Worm (Caenorhabditis elegans) whole organism, L3 larva: ENCODE measurements around the gene R05G6.9.

Source experiments
- R02D3.7 ChIP-seq: fragments of 150-350 bp; optimal IDR thresholded peaks from 2 replicates; lab custom pipeline; 2014; ENCODE audit warnings: missing biosample characterization, missing genetic modification characterization
- ZK546.5 ChIP-seq: sonication (generic microtip); optimal IDR thresholded peaks from 2 replicates; lab custom pipeline; 2017; ENCODE audit warnings: missing biosample characterization, missing genetic modification characterization
- aly-2 ChIP-seq: fragments of 150-350 bp; optimal IDR thresholded peaks from 2 replicates; lab custom pipeline; 2014; ENCODE audit warnings: missing biosample characterization, missing genetic modification characterization
- ama-1 ChIP-seq: fragments of 150-350 bp; optimal IDR thresholded peaks from 2 replicates; lab custom pipeline; 2018
- ceh-82 ChIP-seq: fragments of 150-350 bp; optimal IDR thresholded peaks from 2 replicates; lab custom pipeline; 2014; ENCODE audit warnings: missing biosample characterization, missing genetic modification characterization
- ceh-9 ChIP-seq: sonication (generic microtip); optimal IDR thresholded peaks from 2 replicates; lab custom pipeline; 2018; ENCODE audit warnings: missing biosample characterization, missing genetic modification characterization
- daf-12 ChIP-seq: fragments of 150-350 bp; optimal IDR thresholded peaks from 2 replicates; lab custom pipeline; 2014; ENCODE audit warnings: missing biosample characterization, missing genetic modification reagents, missing genetic modification characterization
- egl-27 ChIP-seq: sonication (generic microtip); optimal IDR thresholded peaks from 4 replicates; lab custom pipeline; 2017; ENCODE audit warnings: missing biosample characterization, missing genetic modification reagents, missing genetic modification characterization
- egl-5 ChIP-seq: fragments of 150-350 bp; optimal IDR thresholded peaks from 2 replicates; lab custom pipeline; 2017; ENCODE audit warnings: missing biosample characterization, missing genetic modification reagents, missing genetic modification characterization, inconsistent platforms
- elt-1 ChIP-seq: fragments of 150-350 bp; optimal IDR thresholded peaks from 2 replicates; lab custom pipeline; 2014; ENCODE audit warnings: missing biosample characterization, missing genetic modification characterization
- elt-2 ChIP-seq: sonication (generic microtip); optimal IDR thresholded peaks from 2 replicates; lab custom pipeline; 2016; ENCODE audit warnings: missing genetic modification reagents, mild to moderate bottlenecking, missing genetic modification characterization, missing compliant biosample characterization
- elt-3 ChIP-seq, 3 experiments: fragments of 150-350 bp in 1 of 3; sonication (generic microtip) in 2 of 3; optimal IDR thresholded peaks; 2 replicates in 2 of 3; 4 replicates in 1 of 3; lab custom pipeline; 2014 to 2017; ENCODE audit warnings: missing biosample characterization in 3 of 3, missing genetic modification characterization in 3 of 3
- eor-1 ChIP-seq, 2 experiments: fragments of 150-350 bp; optimal IDR thresholded peaks; 2 replicates each; lab custom pipeline; 2014 to 2018; ENCODE audit warnings: missing biosample characterization in 2 of 2, missing genetic modification characterization in 2 of 2
- fkh-2 ChIP-seq: fragments of 150-350 bp; optimal IDR thresholded peaks from 2 replicates; lab custom pipeline; 2014; ENCODE audit warnings: missing biosample characterization, missing genetic modification reagents, missing genetic modification characterization
- fos-1 ChIP-seq: fragments of 150-350 bp; optimal IDR thresholded peaks from 2 replicates; lab custom pipeline; 2014; ENCODE audit warnings: missing biosample characterization, missing genetic modification characterization
- hmg-11 ChIP-seq: sonication (generic microtip); optimal IDR thresholded peaks from 2 replicates; lab custom pipeline; 2016; ENCODE audit warnings: missing genetic modification characterization, missing compliant biosample characterization
- lin-15B ChIP-seq: fragments of 150-350 bp; optimal IDR thresholded peaks from 2 replicates; lab custom pipeline; 2014; ENCODE audit warnings: missing biosample characterization, missing genetic modification characterization
- lin-39 ChIP-seq: fragments of 150-350 bp; optimal IDR thresholded peaks from 2 replicates; lab custom pipeline; 2018; ENCODE audit warnings: missing biosample characterization, missing genetic modification reagents, missing genetic modification characterization
- lsy-12 ChIP-seq: sonication (generic microtip); optimal IDR thresholded peaks from 2 replicates; lab custom pipeline; 2016; ENCODE audit warnings: mild to moderate bottlenecking, missing genetic modification characterization, missing compliant biosample characterization
- mdl-1 ChIP-seq: fragments of 150-350 bp; optimal IDR thresholded peaks from 2 replicates; lab custom pipeline; 2014; ENCODE audit warnings: missing biosample characterization, missing genetic modification characterization
- mml-1 ChIP-seq: fragments of 150-350 bp; sonication (generic microtip); optimal IDR thresholded peaks from 3 replicates; lab custom pipeline; 2014; ENCODE audit warnings: missing biosample characterization, missing genetic modification characterization
- nfya-1 ChIP-seq: sonication (generic microtip); optimal IDR thresholded peaks from 2 replicates; lab custom pipeline; 2017; ENCODE audit warnings: missing genetic modification characterization, mild to moderate bottlenecking, missing compliant biosample characterization, antibody characterized with exemption, moderate library complexity; ENCODE audit not compliant: insufficient read depth
- nhr-11 ChIP-seq: fragments of 150-350 bp; optimal IDR thresholded peaks from 2 replicates; lab custom pipeline; 2014; ENCODE audit warnings: missing biosample characterization, missing genetic modification characterization
- nhr-23 ChIP-seq: fragments of 150-350 bp; optimal IDR thresholded peaks from 2 replicates; lab custom pipeline; 2014; ENCODE audit warnings: missing biosample characterization, missing genetic modification reagents, missing genetic modification characterization
- nhr-237 ChIP-seq: fragments of 150-350 bp; optimal IDR thresholded peaks from 2 replicates; lab custom pipeline; 2014; ENCODE audit warnings: missing biosample characterization, missing genetic modification characterization
- nhr-25 ChIP-seq: sonication (generic microtip); optimal IDR thresholded peaks from 2 replicates; lab custom pipeline; 2017; ENCODE audit warnings: missing biosample characterization, missing genetic modification characterization
- nhr-28 ChIP-seq: fragments of 150-350 bp; optimal IDR thresholded peaks from 2 replicates; lab custom pipeline; 2014; ENCODE audit warnings: missing biosample characterization, missing genetic modification characterization
- nhr-43 ChIP-seq: sonication (generic microtip); optimal IDR thresholded peaks from 2 replicates; lab custom pipeline; 2016; ENCODE audit warnings: mild to moderate bottlenecking, missing genetic modification characterization, missing compliant biosample characterization; ENCODE audit not compliant: poor library complexity, severe bottlenecking
- nhr-67 ChIP-seq: fragments of 150-350 bp; optimal IDR thresholded peaks from 2 replicates; lab custom pipeline; 2014; ENCODE audit warnings: missing biosample characterization, missing genetic modification characterization
- nhr-76 ChIP-seq: fragments of 150-350 bp; sonication (generic microtip); optimal IDR thresholded peaks from 5 replicates; lab custom pipeline; 2014; ENCODE audit warnings: missing biosample characterization, missing genetic modification characterization
- nhr-77 ChIP-seq: fragments of 150-350 bp; optimal IDR thresholded peaks from 2 replicates; lab custom pipeline; 2014; ENCODE audit warnings: missing biosample characterization, missing genetic modification characterization
- pha-4 ChIP-seq: fragments of 150-350 bp; optimal IDR thresholded peaks from 2 replicates; lab custom pipeline; 2014; ENCODE audit warnings: missing biosample characterization, missing genetic modification reagents, missing genetic modification characterization
- pqm-1 ChIP-seq: fragments of 150-350 bp; optimal IDR thresholded peaks from 2 replicates; lab custom pipeline; 2017; ENCODE audit warnings: missing biosample characterization, missing genetic modification characterization, inconsistent platforms
- skn-1 ChIP-seq: fragments of 150-350 bp; optimal IDR thresholded peaks from 2 replicates; lab custom pipeline; 2014; ENCODE audit warnings: missing biosample characterization, missing genetic modification characterization
- snpc-4 ChIP-seq: fragments of 150-350 bp; optimal IDR thresholded peaks from 2 replicates; lab custom pipeline; 2014; ENCODE audit warnings: missing biosample characterization, missing genetic modification characterization
- tbx-2 ChIP-seq: sonication (generic microtip); optimal IDR thresholded peaks from 2 replicates; lab custom pipeline; 2016; ENCODE audit warnings: mild to moderate bottlenecking, missing genetic modification characterization, missing compliant biosample characterization
- unc-62 ChIP-seq: fragments of 150-350 bp; sonication (generic microtip); optimal IDR thresholded peaks from 4 replicates; lab custom pipeline; 2014; ENCODE audit warnings: missing biosample characterization, missing genetic modification reagents, missing genetic modification characterization
- ztf-11 ChIP-seq: fragments of 150-350 bp; optimal IDR thresholded peaks from 2 replicates; lab custom pipeline; 2014; ENCODE audit warnings: missing biosample characterization, missing genetic modification characterization
- ztf-4 ChIP-seq: fragments of 150-350 bp; optimal IDR thresholded peaks from 2 replicates; lab custom pipeline; 2014; ENCODE audit warnings: missing biosample characterization, missing genetic modification characterization

The R05G6.9 gene

DNA sequence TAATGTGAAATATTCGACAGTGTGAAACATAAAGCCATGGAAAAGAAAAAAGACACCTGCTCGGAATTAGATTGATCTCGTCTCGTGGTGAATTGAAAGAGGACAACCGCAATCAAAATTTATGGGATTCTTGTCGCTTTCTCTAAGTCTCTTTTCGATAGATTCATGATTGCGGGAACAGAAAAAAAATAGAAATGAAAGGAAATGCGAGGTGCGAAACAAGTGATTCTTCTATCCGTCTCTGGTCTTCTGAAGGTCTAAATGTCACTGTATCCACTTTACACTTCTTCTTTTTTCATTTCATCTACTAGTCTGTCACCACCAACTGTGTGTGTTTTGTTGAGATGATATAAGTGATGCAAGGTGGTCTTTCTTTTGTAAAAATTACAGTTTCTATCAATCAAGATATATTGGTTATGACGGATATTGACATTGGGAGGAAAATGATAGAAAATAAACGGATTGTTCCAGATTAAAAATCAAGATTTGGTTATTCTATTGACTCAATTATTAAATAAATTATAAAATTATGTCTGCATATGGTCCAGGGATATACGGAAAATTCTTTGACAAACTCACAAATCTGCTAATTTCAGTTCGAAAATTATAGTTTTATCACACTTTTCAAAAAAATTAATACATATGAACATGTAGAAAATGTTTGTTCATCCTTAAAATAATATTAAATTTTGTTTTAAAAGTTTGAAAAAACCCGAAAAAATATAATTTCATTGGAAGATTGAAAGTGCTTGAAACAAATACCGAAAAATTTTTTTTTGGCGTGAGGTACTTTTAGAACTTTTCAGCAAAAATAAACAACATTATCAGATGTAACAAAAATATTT is 14.4 kb upstream of the R05G6.9 start:
- TF ChIP-seq nhr-25 (tag; lab: Kevin White, UChicago) (peak; percentile 48), nhr-77 (tag; lab: Kevin White, UChicago) (no peak), skn-1 (tag; lab: Kevin White, UChicago) (no peak), lin-39 (tag; lab: Kevin White, UChicago) (no peak), pha-4 (no peak), egl-27 (tag; lab: Kevin White, UChicago) (no peak), nhr-76 (tag; lab: Kevin White, UChicago) (no peak), egl-5 (peak; percentile 26)

DNA sequence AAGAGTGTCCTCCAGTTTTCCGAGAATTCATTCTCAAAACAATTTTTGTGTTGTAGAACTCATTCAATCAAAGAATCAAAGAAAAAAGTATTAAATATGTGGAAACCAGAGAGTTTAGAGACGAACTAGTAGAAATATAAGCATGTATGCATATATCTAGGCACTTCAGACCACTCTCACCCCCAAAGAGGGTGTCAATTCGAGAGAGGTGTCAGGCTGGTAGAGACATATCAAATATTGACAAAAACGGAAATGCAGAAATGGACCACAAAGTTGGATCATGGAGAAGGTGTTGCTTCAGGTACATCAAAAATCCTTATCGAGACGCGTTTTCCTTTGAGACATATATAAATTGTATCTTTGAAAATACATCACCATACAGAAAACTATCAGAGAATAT is 7.7 kb upstream of the R05G6.9 start:
- TF ChIP-seq nhr-11 (tag; lab: Kevin White, UChicago) (no peak), pha-4 (peak; percentile 27)
- TF ChIP-seq, all 47 proteins: peak for 1

DNA sequence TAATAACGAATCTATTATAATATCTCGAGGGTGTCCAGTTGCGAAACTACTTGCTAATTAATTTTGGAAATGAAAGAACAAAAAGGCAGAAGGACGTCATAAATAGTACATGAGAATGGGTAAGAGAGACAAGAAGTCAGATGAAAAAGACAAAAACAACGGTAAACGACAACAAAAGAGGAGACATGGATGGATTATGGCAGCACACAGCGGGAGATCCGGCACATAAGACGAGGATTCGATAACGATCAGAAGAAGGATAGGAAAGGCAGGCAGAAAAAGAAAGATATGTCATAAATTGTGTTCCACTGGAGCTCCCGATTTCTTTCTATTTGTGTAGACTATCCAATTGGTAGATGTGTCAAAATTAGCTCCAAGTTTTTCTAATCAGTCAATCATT is 5.5 kb upstream of the R05G6.9 start:
- TF ChIP-seq pha-4 (no peak), lsy-12 (tag; lab: Kevin White, UChicago) (no peak)

DNA sequence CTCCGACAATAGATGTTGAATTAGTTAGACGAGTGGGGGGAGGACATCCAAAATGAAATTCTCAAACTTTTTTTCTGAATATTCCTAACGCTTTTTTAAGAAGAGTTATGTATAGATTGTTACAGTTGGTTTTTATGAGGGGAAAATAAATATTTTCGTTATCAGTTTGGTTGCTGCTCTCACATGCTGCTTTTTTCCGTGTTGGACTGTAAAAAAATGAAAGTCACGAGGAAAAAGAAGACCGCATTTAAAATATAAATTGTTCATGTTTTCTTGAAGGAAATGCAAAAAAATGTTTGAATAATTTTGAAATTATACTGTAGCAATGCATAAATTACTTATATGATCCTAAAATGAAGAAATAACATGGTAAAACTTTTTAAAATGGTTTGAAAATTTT is 4.8 kb upstream of the R05G6.9 start:
- TF ChIP-seq pqm-1 = peak; percentile 50
- TF ChIP-seq fos-1 (tag; lab: Kevin White, UChicago) = no peak
- TF ChIP-seq elt-2 (tag; lab: Kevin White, UChicago) = peak; percentile 65
- TF ChIP-seq pha-4 = peak; percentile 48

DNA sequence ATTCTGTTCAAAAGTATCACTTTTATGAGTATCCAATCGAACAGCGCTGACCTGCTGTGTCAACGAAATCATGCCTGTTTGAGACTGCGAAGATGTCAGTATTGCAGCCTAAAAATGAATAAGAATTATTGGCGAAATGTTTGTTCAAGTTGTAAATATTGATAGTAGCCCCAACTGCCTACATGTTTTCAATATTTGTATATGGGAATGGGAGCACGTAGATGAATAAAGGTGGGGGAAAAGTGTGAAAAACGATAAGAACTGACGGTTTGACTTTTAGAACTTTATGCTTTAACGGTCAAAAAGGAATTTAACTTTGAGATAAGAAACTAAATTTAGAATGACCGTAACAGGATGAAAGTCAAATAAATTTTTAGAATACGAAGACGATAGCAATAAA is 4.2 kb upstream of the R05G6.9 start:
- TF ChIP-seq nhr-28 (tag; lab: Kevin White, UChicago) = no peak
- peak; percentile 62 for TF ChIP-seq elt-2 (tag; lab: Kevin White, UChicago)
- TF ChIP-seq ztf-11 (tag; lab: Kevin White, UChicago) = no peak
- TF ChIP-seq pha-4 = peak; percentile 50
- peak; percentile 73 for TF ChIP-seq pqm-1
- TF ChIP-seq unc-62 (GFP tag; lab: Kevin White, UChicago) = no peak
- TF ChIP-seq ztf-4 (tag; lab: Kevin White, UChicago) = no peak
- TF ChIP-seq ZK546.5 (tag; lab: Kevin White, UChicago) = no peak

DNA sequence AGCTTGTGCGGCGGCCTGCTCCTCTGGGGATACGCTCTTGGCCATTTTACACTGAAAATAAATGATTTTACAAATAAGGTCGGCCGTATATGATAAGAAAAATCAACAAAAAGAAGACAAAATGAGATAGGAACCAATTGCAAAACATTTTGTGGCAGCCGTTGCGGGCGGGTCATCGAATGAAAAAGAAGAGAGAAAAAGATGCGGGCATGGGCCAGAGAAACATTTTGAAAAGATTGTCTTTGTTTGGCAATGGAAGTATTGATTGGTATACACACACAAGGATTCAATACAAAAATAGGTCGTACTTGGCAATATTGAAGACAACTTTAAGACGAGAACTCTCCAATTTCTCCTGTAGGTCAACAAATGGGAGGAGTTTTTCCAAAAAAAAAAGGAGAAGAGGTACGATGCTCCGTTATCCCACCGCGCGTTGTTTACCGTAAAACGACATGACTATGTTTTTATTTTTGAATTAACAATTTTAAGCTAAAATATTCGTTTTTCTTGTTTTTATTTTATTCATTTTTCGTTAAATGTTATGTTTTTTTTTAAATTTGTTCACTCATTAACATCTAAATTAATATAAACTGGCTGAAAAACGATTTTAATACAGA is 3.3 kb downstream of the R05G6.9 start, which contains the start of the genes plc-4 and R05G6.4:
Gene plc-4, minus strand, starts transcription at position 51 of the 617 bp plus-strand sequence.
Gene R05G6.4, plus strand, starts transcription at position 617 of the 617 bp plus-strand sequence.
- TF ChIP-seq elt-1 = no peak
- TF ChIP-seq ama-1 (lab: Kevin White, UChicago) = no peak
- TF ChIP-seq nfya-1 (tag; lab: Kevin White, UChicago) = peak; percentile 71
- TF ChIP-seq snpc-4 = peak; percentile 26
- TF ChIP-seq nhr-25 (tag; lab: Kevin White, UChicago) = no peak
- no peak for TF ChIP-seq aly-2 (tag; lab: Kevin White, UChicago)
- TF ChIP-seq ceh-82 = no peak
- peak; percentile 54 for TF ChIP-seq lin-15B (tag; lab: Kevin White, UChicago)
- no peak for TF ChIP-seq nhr-76 (tag; lab: Kevin White, UChicago)
- TF ChIP-seq egl-27 (tag; lab: Kevin White, UChicago) = no peak
- no peak for TF ChIP-seq ceh-9 (tag; lab: Kevin White, UChicago)
- TF ChIP-seq nhr-11 (tag; lab: Kevin White, UChicago) = no peak
- TF ChIP-seq ztf-4 (tag; lab: Kevin White, UChicago) = no peak
- TF ChIP-seq pha-4 = peak; percentile 79
- no peak for TF ChIP-seq tbx-2 (tag; lab: Kevin White, UChicago)
- TF ChIP-seq fos-1 (tag; lab: Kevin White, UChicago) = no peak
- TF ChIP-seq unc-62 (GFP tag; lab: Kevin White, UChicago) = no peak
- no peak for TF ChIP-seq nhr-43
- no peak for TF ChIP-seq ztf-11 (tag; lab: Kevin White, UChicago)
- TF ChIP-seq mdl-1 = no peak
- peak; percentile 88 for TF ChIP-seq R02D3.7 (tag; lab: Kevin White, UChicago)
- no peak for TF ChIP-seq daf-12
- TF ChIP-seq nhr-237 = no peak
- TF ChIP-seq nhr-23 (tag; lab: Kevin White, UChicago) = peak; percentile 44
- no peak for TF ChIP-seq fkh-2 (tag; lab: Kevin White, UChicago)
- peak; percentile 10 for TF ChIP-seq hmg-11 (tag; lab: Kevin White, UChicago)
- no peak for TF ChIP-seq nhr-67 (tag; lab: Kevin White, UChicago)
- no peak for TF ChIP-seq eor-1 (tag; optimal IDR thresholded peaks at IDR 0.05; lab: Kevin White, UChicago)
- TF ChIP-seq elt-3 (tag; optimal IDR thresholded peaks at IDR 0.05; lab: Kevin White, UChicago) = no peak
- TF ChIP-seq lin-39 (tag; lab: Kevin White, UChicago) = peak; percentile 6
- no peak for TF ChIP-seq mml-1 (tag; lab: Kevin White, UChicago)
- no peak for TF ChIP-seq ZK546.5 (tag; lab: Kevin White, UChicago)
- TF ChIP-seq pqm-1 = no peak
- TF ChIP-seq lsy-12 (tag; lab: Kevin White, UChicago) = no peak
- no peak for TF ChIP-seq nhr-28 (tag; lab: Kevin White, UChicago)
